Fruit fly (Drosophila melanogaster): Measurements from ENCODE around the gene CG9701.
A peak's percentile ranks its signal among the peaks of the same experiment; 100 is the strongest.

The CG9701 gene

dm6 chr3L:16711430-16712228 is 21.7 kb upstream of the CG9701 start, which contains the start of the genes CG43954, Lasp and Dab:
Gene CG43954 (minus strand): TSS chr3L:16711677.
Gene Lasp (minus strand): TSS chr3L:16711677.
Gene Dab (plus strand): TSS chr3L:16712126.
- TF ChIP-seq noc (tag; optimal IDR thresholded peaks at IDR 0.05): no peak

dm6 chr3L:16712371-16712770 is 21.0 kb upstream of the CG9701 start:
- no peak for TF ChIP-seq noc (tag; optimal IDR thresholded peaks at IDR 0.05)

- no peak for TF ChIP-seq noc (tag; optimal IDR thresholded peaks at IDR 0.05)
Measured at dm6 chr3L:16713446-16714192, 19.7 kb upstream of the CG9701 start.

- TF ChIP-seq noc (tag; optimal IDR thresholded peaks at IDR 0.05): peak; percentile 69
Measured at dm6 chr3L:16714193-16714538, 19.2 kb upstream of the CG9701 start.

dm6 chr3L:16724561-16724960 is 8.8 kb upstream of the CG9701 start, which contains the start of gene CG13031:
Gene CG13031 (plus strand): TSS chr3L:16724861.
- TF ChIP-seq noc (tag; optimal IDR thresholded peaks at IDR 0.05): no peak

- no peak for TF ChIP-seq noc (tag; optimal IDR thresholded peaks at IDR 0.05)
Measured at dm6 chr3L:16726069-16726591, 7.2 kb upstream of the CG9701 start, which contains the start of the genes CG13026 and PGRP-SB2. Gene CG13026 (minus strand): TSS chr3L:16726169. Gene PGRP-SB2 (plus strand): TSS chr3L:16726541.

- peak; percentile 42 for TF ChIP-seq noc (tag; optimal IDR thresholded peaks at IDR 0.05)
Measured at dm6 chr3L:16727939-16728635, 5.3 kb upstream of the CG9701 start, which contains the start of gene PGRP-SB1. Gene PGRP-SB1 (minus strand): TSS chr3L:16727989.

- no peak for TF ChIP-seq noc (tag; optimal IDR thresholded peaks at IDR 0.05)
Measured at dm6 chr3L:16730645-16731044, 2.7 kb upstream of the CG9701 start, which contains the start of gene Dbp73D. Gene Dbp73D (minus strand): TSS chr3L:16730818.

dm6 chr3L:16741660-16742059 is 8.3 kb downstream of the CG9701 start:
- no peak for TF ChIP-seq noc (tag; optimal IDR thresholded peaks at IDR 0.05)

dm6 chr3L:16743906-16744704 is 10.8 kb downstream of the CG9701 start:
- no peak for TF ChIP-seq noc (tag; optimal IDR thresholded peaks at IDR 0.05)

dm6 chr3L:16746586-16747383 is 13.4 kb downstream of the CG9701 start:
- no peak for TF ChIP-seq noc (tag; optimal IDR thresholded peaks at IDR 0.05)

- TF ChIP-seq noc (tag; optimal IDR thresholded peaks at IDR 0.05): no peak
Measured at dm6 chr3L:16748343-16748742, 15.0 kb downstream of the CG9701 start.

- TF ChIP-seq noc (tag; optimal IDR thresholded peaks at IDR 0.05): no peak
Measured at dm6 chr3L:16749726-16750125, 16.4 kb downstream of the CG9701 start.

- no peak for TF ChIP-seq noc (tag; optimal IDR thresholded peaks at IDR 0.05)
Measured at dm6 chr3L:16750750-16751149, 17.4 kb downstream of the CG9701 start.
